Worm (Caenorhabditis elegans) whole organism, L3 larva: ENCODE results near the gene Y60A3A.16.

ENCODE experiments used
- ama-1 ChIP-seq: fragments of 150-350 bp; optimal IDR thresholded peaks from 2 replicates; lab custom pipeline; 2018
- ceh-9 ChIP-seq: sonication (generic microtip); optimal IDR thresholded peaks from 2 replicates; lab custom pipeline; 2018; ENCODE audit warnings: missing biosample characterization, missing genetic modification characterization
- daf-12 ChIP-seq: fragments of 150-350 bp; optimal IDR thresholded peaks from 2 replicates; lab custom pipeline; 2014; ENCODE audit warnings: missing biosample characterization, missing genetic modification reagents, missing genetic modification characterization
- egl-27 ChIP-seq: sonication (generic microtip); optimal IDR thresholded peaks from 4 replicates; lab custom pipeline; 2017; ENCODE audit warnings: missing biosample characterization, missing genetic modification reagents, missing genetic modification characterization
- elt-1 ChIP-seq: fragments of 150-350 bp; optimal IDR thresholded peaks from 2 replicates; lab custom pipeline; 2014; ENCODE audit warnings: missing biosample characterization, missing genetic modification characterization
- elt-3 ChIP-seq, 3 experiments: fragments of 150-350 bp in 1 of 3; sonication (generic microtip) in 2 of 3; optimal IDR thresholded peaks; 2 replicates in 2 of 3; 4 replicates in 1 of 3; lab custom pipeline; 2014 to 2017; ENCODE audit warnings: missing biosample characterization in 3 of 3, missing genetic modification characterization in 3 of 3
- fkh-2 ChIP-seq: fragments of 150-350 bp; optimal IDR thresholded peaks from 2 replicates; lab custom pipeline; 2014; ENCODE audit warnings: missing biosample characterization, missing genetic modification reagents, missing genetic modification characterization
- fos-1 ChIP-seq: fragments of 150-350 bp; optimal IDR thresholded peaks from 2 replicates; lab custom pipeline; 2014; ENCODE audit warnings: missing biosample characterization, missing genetic modification characterization
- hmg-11 ChIP-seq: sonication (generic microtip); optimal IDR thresholded peaks from 2 replicates; lab custom pipeline; 2016; ENCODE audit warnings: missing genetic modification characterization, missing compliant biosample characterization
- jun-1 ChIP-seq: fragments of 150-350 bp; optimal IDR thresholded peaks from 2 replicates; lab custom pipeline; 2014; ENCODE audit warnings: missing biosample characterization, missing genetic modification reagents, missing genetic modification characterization
- lin-39 ChIP-seq: fragments of 150-350 bp; optimal IDR thresholded peaks from 2 replicates; lab custom pipeline; 2018; ENCODE audit warnings: missing biosample characterization, missing genetic modification reagents, missing genetic modification characterization
- mdl-1 ChIP-seq: fragments of 150-350 bp; optimal IDR thresholded peaks from 2 replicates; lab custom pipeline; 2014; ENCODE audit warnings: missing biosample characterization, missing genetic modification characterization
- mml-1 ChIP-seq: fragments of 150-350 bp; sonication (generic microtip); optimal IDR thresholded peaks from 3 replicates; lab custom pipeline; 2014; ENCODE audit warnings: missing biosample characterization, missing genetic modification characterization
- nhr-11 ChIP-seq: fragments of 150-350 bp; optimal IDR thresholded peaks from 2 replicates; lab custom pipeline; 2014; ENCODE audit warnings: missing biosample characterization, missing genetic modification characterization
- nhr-25 ChIP-seq: sonication (generic microtip); optimal IDR thresholded peaks from 2 replicates; lab custom pipeline; 2017; ENCODE audit warnings: missing biosample characterization, missing genetic modification characterization
- nhr-76 ChIP-seq: fragments of 150-350 bp; sonication (generic microtip); optimal IDR thresholded peaks from 5 replicates; lab custom pipeline; 2014; ENCODE audit warnings: missing biosample characterization, missing genetic modification characterization
- nhr-77 ChIP-seq: fragments of 150-350 bp; optimal IDR thresholded peaks from 2 replicates; lab custom pipeline; 2014; ENCODE audit warnings: missing biosample characterization, missing genetic modification characterization
- pha-4 ChIP-seq: fragments of 150-350 bp; optimal IDR thresholded peaks from 2 replicates; lab custom pipeline; 2014; ENCODE audit warnings: missing biosample characterization, missing genetic modification reagents, missing genetic modification characterization
- snpc-4 ChIP-seq: fragments of 150-350 bp; optimal IDR thresholded peaks from 2 replicates; lab custom pipeline; 2014; ENCODE audit warnings: missing biosample characterization, missing genetic modification characterization
- tbx-2 ChIP-seq: sonication (generic microtip); optimal IDR thresholded peaks from 2 replicates; lab custom pipeline; 2016; ENCODE audit warnings: mild to moderate bottlenecking, missing genetic modification characterization, missing compliant biosample characterization
- zag-1 ChIP-seq: fragments of 150-350 bp; optimal IDR thresholded peaks from 2 replicates; lab custom pipeline; 2014; ENCODE audit warnings: missing biosample characterization, missing genetic modification characterization

Y60A3A.16 gene

ce11 chrV:19897557-19897956 lies 25.0 kb downstream of the Y60A3A.16 start (continued):
- TF ChIP-seq lin-39 (tag; lab: Kevin White, UChicago) (peak; percentile 35), zag-1 (tag; lab: Kevin White, UChicago) (no peak), nhr-77 (tag; lab: Kevin White, UChicago) (no peak), mdl-1 (tag; lab: Kevin White, UChicago) (no peak), daf-12 (tag; lab: Kevin White, UChicago) (no peak)

DNA sequence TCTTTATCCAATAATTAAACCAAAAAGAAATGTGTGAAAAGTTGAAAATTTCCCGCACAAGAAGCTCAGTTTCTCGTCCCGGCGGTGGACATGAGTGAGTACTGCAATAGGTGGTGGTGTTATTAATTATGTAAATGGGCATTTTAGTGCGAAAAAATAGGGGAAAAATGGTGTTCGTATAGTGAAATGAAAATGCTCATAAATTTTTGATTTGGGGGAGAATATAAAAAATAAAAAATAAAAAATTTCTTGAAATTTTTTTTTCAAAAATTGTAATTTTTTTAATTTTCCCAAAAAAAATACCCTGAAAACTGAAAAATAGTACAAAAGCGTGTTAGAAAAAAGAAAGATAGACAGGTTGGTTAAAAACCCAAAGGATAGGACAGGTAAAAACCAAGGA lies 27.3 kb downstream of the Y60A3A.16 start, which contains the start of gene gly-4:
Gene gly-4 (minus strand): TSS at position 101 of the 400 bp plus-strand sequence.
- no peak for TF ChIP-seq tbx-2 (tag; lab: Kevin White, UChicago)
- TF ChIP-seq nhr-11 (tag; lab: Kevin White, UChicago), result no peak
- no peak for TF ChIP-seq mml-1 (tag; lab: Kevin White, UChicago)
- TF ChIP-seq fkh-2 (tag; lab: Kevin White, UChicago), result no peak
- no peak for TF ChIP-seq mdl-1 (tag; lab: Kevin White, UChicago)
- no peak for TF ChIP-seq elt-3 (tag; optimal IDR thresholded peaks at IDR 0.05; lab: Kevin White, UChicago)
- no peak for TF ChIP-seq pha-4
- no peak for TF ChIP-seq ama-1 (lab: Kevin White, UChicago)
- TF ChIP-seq nhr-76 (tag; lab: Kevin White, UChicago), result no peak
- TF ChIP-seq jun-1 (tag; lab: Kevin White, UChicago), result no peak
- TF ChIP-seq egl-27 (tag; lab: Kevin White, UChicago), result no peak

- no peak for TF ChIP-seq zag-1 (tag; lab: Kevin White, UChicago)
- no peak for TF ChIP-seq elt-1 (tag; lab: Kevin White, UChicago)
- no peak for TF ChIP-seq fos-1 (tag; lab: Kevin White, UChicago)
- no peak for TF ChIP-seq ceh-9 (tag; lab: Kevin White, UChicago)
- TF ChIP-seq snpc-4 (tag; lab: Kevin White, UChicago), result no peak
- no peak for TF ChIP-seq hmg-11 (tag; lab: Kevin White, UChicago)
- no peak for TF ChIP-seq nhr-76 (tag; lab: Kevin White, UChicago)
- TF ChIP-seq mdl-1 (tag; lab: Kevin White, UChicago), result no peak
- TF ChIP-seq nhr-25 (tag; lab: Kevin White, UChicago), result no peak
Observed at ce11 chrV:19882916-19883315, 39.6 kb downstream of the Y60A3A.16 start, which contains the start of gene Y116F11B.13. TSS of gene Y116F11B.13 (plus strand) at chrV:19883216.
